Worm (Caenorhabditis elegans) whole organism, young adult: ENCODE measurements around the gene C25A11.2.

Source experiments
- B0035.1 ChIP-seq: sonication (generic microtip); optimal IDR thresholded peaks from 2 replicates; lab custom pipeline; 2016; ENCODE audit warnings: missing genetic modification characterization, mild to moderate bottlenecking, missing compliant biosample characterization, missing genotype, missing genetic modification reagents
- C17E4.6 ChIP-seq: fragments of 200-800 bp; sonication (Bioruptor generic); IDR thresholded peaks from 2 replicates; pipeline ENCODE4 v1.3.6; 2022; ENCODE audit warnings: missing genetic modification reagents, missing genetic modification characterization, missing compliant biosample characterization
- F10E7.11 ChIP-seq: sonication (generic microtip); optimal IDR thresholded peaks from 2 replicates; lab custom pipeline; 2017; ENCODE audit warnings: mild to moderate bottlenecking, missing genetic modification characterization, moderate library complexity, missing compliant biosample characterization
- F37B4.10 ChIP-seq: fragments of 200-800 bp; sonication (Bioruptor generic); IDR thresholded peaks from 2 replicates; pipeline ENCODE4 v1.3.6; 2022; ENCODE audit warnings: missing genetic modification characterization, missing compliant biosample characterization
- F57A8.1 ChIP-seq: fragments of 200-800 bp; sonication (Bioruptor generic); optimal IDR thresholded peaks from 2 replicates; lab custom pipeline; 2018; ENCODE audit warnings: mild to moderate bottlenecking, missing genetic modification characterization, moderate library complexity, missing compliant biosample characterization
- K11D2.4 ChIP-seq: fragments of 200-800 bp; sonication (Bioruptor generic); IDR thresholded peaks from 2 replicates; pipeline ENCODE4 v1.3.6; 2022; ENCODE audit warnings: missing genetic modification reagents, missing genetic modification characterization, missing compliant biosample characterization
- T26A5.8 ChIP-seq: sonication (generic microtip); optimal IDR thresholded peaks from 2 replicates; lab custom pipeline; 2016; ENCODE audit warnings: missing genetic modification characterization, missing compliant biosample characterization
- ZK185.1 ChIP-seq: sonication (generic microtip); optimal IDR thresholded peaks from 2 replicates; lab custom pipeline; 2016; ENCODE audit warnings: mild to moderate bottlenecking, missing genetic modification characterization, missing compliant biosample characterization; ENCODE audit not compliant: poor library complexity, severe bottlenecking
- aptf-2 ChIP-seq: fragments of 200-800 bp; sonication (Bioruptor generic); conservative IDR thresholded peaks from 2 replicates; pipeline ENCODE4 v1.3.6; 2022; ENCODE audit warnings: missing genetic modification reagents, missing genetic modification characterization, missing compliant biosample characterization
- attf-6 ChIP-seq: fragments of 200-800 bp; sonication (Bioruptor generic); IDR thresholded peaks from 2 replicates; pipeline ENCODE4 v1.3.6; 2022; ENCODE audit warnings: missing genetic modification reagents, missing genetic modification characterization, missing compliant biosample characterization
- ceh-40 ChIP-seq: fragments of 200-800 bp; sonication (Bioruptor generic); IDR thresholded peaks from 2 replicates; pipeline ENCODE4 v1.3.6; 2022; ENCODE audit warnings: missing genetic modification characterization, missing compliant biosample characterization
- die-1 ChIP-seq: sonication (generic microtip); optimal IDR thresholded peaks from 2 replicates; lab custom pipeline; 2016; ENCODE audit warnings: missing genotype, mild to moderate bottlenecking, missing genetic modification characterization, missing compliant biosample characterization
- dox-1 ChIP-seq: fragments of 200-800 bp; sonication (Bioruptor generic); IDR thresholded peaks from 2 replicates; pipeline ENCODE4 v1.3.6; 2022; ENCODE audit warnings: missing genetic modification reagents, missing genetic modification characterization, missing compliant biosample characterization
- efl-1 ChIP-seq: fragments of 150-350 bp; optimal IDR thresholded peaks from 2 replicates; lab custom pipeline; 2014; ENCODE audit warnings: missing biosample characterization, missing genetic modification reagents, missing genetic modification characterization
- hmg-1.2 ChIP-seq: fragments of 200-800 bp; sonication (Bioruptor generic); IDR thresholded peaks from 2 replicates; pipeline ENCODE4 v1.3.6; 2022; ENCODE audit warnings: missing genetic modification reagents, missing genetic modification characterization, missing compliant biosample characterization
- hmg-20 ChIP-seq: fragments of 200-800 bp; sonication (Bioruptor generic); IDR thresholded peaks from 2 replicates; pipeline ENCODE4 v1.3.6; 2022; ENCODE audit warnings: missing genetic modification reagents, missing genetic modification characterization, missing compliant biosample characterization
- hrde-1 ChIP-seq: sonication (generic microtip); optimal IDR thresholded peaks from 2 replicates; lab custom pipeline; 2016; ENCODE audit warnings: missing genetic modification characterization, mild to moderate bottlenecking, missing compliant biosample characterization, moderate library complexity, missing genotype, missing genetic modification reagents, borderline replicate concordance
- hsf-1 ChIP-seq: fragments of 200-800 bp; sonication (Bioruptor generic); IDR thresholded peaks from 2 replicates; pipeline ENCODE4 v1.3.6; 2022; ENCODE audit warnings: missing genetic modification reagents, missing genetic modification characterization, missing compliant biosample characterization
- let-607 ChIP-seq, 2 experiments: fragments of 200-800 bp in 1 of 2; sonication (Bioruptor generic) in 1 of 2; sonication (generic microtip) in 1 of 2; optimal IDR thresholded peaks; 2 replicates each; lab custom pipeline; 2016 to 2018; ENCODE audit warnings: mild to moderate bottlenecking in 2 of 2, missing compliant biosample characterization in 2 of 2, missing genetic modification characterization in 2 of 2, moderate library complexity in 2 of 2, missing genotype in 1 of 2
- lin-26 ChIP-seq: fragments of 200-800 bp; sonication (Bioruptor generic); IDR thresholded peaks from 2 replicates; pipeline ENCODE4 v1.3.6; 2022; ENCODE audit warnings: missing genetic modification reagents, missing genetic modification characterization, missing compliant biosample characterization
- lin-35 ChIP-seq, 3 experiments: fragments of 150-350 bp in 2 of 3; sonication (generic microtip) in 1 of 3; optimal IDR thresholded peaks; 2 replicates each; lab custom pipeline; 2014 to 2018; ENCODE audit warnings: missing biosample characterization in 3 of 3, missing genetic modification characterization in 3 of 3, missing genetic modification reagents in 3 of 3
- lsl-1 ChIP-seq: fragments of 200-800 bp; sonication (Bioruptor generic); optimal IDR thresholded peaks from 2 replicates; lab custom pipeline; 2018; ENCODE audit warnings: mild to moderate bottlenecking, missing genetic modification characterization, moderate library complexity, missing compliant biosample characterization
- madf-3 ChIP-seq: fragments of 200-800 bp; sonication (Bioruptor generic); IDR thresholded peaks from 2 replicates; pipeline ENCODE4 v1.3.6; 2022; ENCODE audit warnings: missing genetic modification reagents, missing genetic modification characterization, missing compliant biosample characterization
- nhr-179 ChIP-seq: sonication (generic microtip); optimal IDR thresholded peaks from 2 replicates; lab custom pipeline; 2016; ENCODE audit warnings: mild to moderate bottlenecking, missing genetic modification characterization, missing compliant biosample characterization
- nhr-80 ChIP-seq: sonication (generic microtip); optimal IDR thresholded peaks from 2 replicates; lab custom pipeline; 2016; ENCODE audit warnings: missing genetic modification characterization, missing compliant biosample characterization
- rcor-1 ChIP-seq: fragments of 200-800 bp; sonication (Bioruptor generic); IDR thresholded peaks from 2 replicates; pipeline ENCODE4 v1.3.6; 2022; ENCODE audit warnings: missing genetic modification reagents, missing genetic modification characterization, missing compliant biosample characterization
- repo-1 ChIP-seq: sonication (generic microtip); optimal IDR thresholded peaks from 2 replicates; lab custom pipeline; 2017; ENCODE audit warnings: mild to moderate bottlenecking, missing genetic modification characterization, missing compliant biosample characterization
- snpc-1.3 ChIP-seq: sonication (generic microtip); optimal IDR thresholded peaks from 2 replicates; lab custom pipeline; 2017; ENCODE audit warnings: missing genetic modification characterization, mild to moderate bottlenecking, missing compliant biosample characterization, antibody characterized with exemption, moderate library complexity, missing genotype, missing genetic modification reagents; ENCODE audit not compliant: insufficient read depth
- tbp1 ChIP-seq: fragments of 200-800 bp; sonication (Bioruptor generic); optimal IDR thresholded peaks from 2 replicates; lab custom pipeline; 2018; ENCODE audit warnings: mild to moderate bottlenecking, missing genetic modification characterization, missing compliant biosample characterization
- tlf-1 ChIP-seq: fragments of 200-800 bp; sonication (Bioruptor generic); optimal IDR thresholded peaks from 2 replicates; lab custom pipeline; 2018; ENCODE audit warnings: mild to moderate bottlenecking, missing genetic modification characterization, missing compliant biosample characterization
- zfh-2 ChIP-seq: fragments of 200-800 bp; sonication (Bioruptor generic); conservative IDR thresholded peaks from 2 replicates; pipeline ENCODE4 v1.3.6; 2022; ENCODE audit warnings: missing genetic modification reagents, missing genetic modification characterization, missing compliant biosample characterization
- zim-3 ChIP-seq: sonication (generic microtip); optimal IDR thresholded peaks from 2 replicates; lab custom pipeline; 2017; ENCODE audit warnings: mild to moderate bottlenecking, missing genetic modification characterization, moderate library complexity, missing compliant biosample characterization

C25A11.2 gene

ce11 chrX:9096861-9097260 is 17.0 kb upstream of the C25A11.2 start:
- TF ChIP-seq let-607 (tag; optimal IDR thresholded peaks at IDR 0.05; lab: Kevin White, UChicago) (no peak), nhr-80 (tag; lab: Kevin White, UChicago) (peak; percentile 89), hmg-1.2 (GFP tag; lab: Robert Waterston, UW) (no peak), ZK185.1 (tag; lab: Kevin White, UChicago) (no peak), C17E4.6 (GFP tag; lab: Robert Waterston, UW) (no peak), dox-1 (GFP tag; lab: Robert Waterston, UW) (peak; percentile 48), ceh-40 (GFP tag; lab: Robert Waterston, UW) (no peak), F10E7.11 (tag; lab: Kevin White, UChicago) (no peak), hsf-1 (no peak)

ce11 chrX:9102150-9102549 is 11.7 kb upstream of the C25A11.2 start:
- peak; percentile 50 for TF ChIP-seq dox-1 (GFP tag; lab: Robert Waterston, UW)
- peak; percentile 34 for TF ChIP-seq zim-3 (tag; lab: Kevin White, UChicago)
- TF ChIP-seq F57A8.1 (GFP tag; lab: Kevin White, UChicago): no peak
- no peak for TF ChIP-seq efl-1 (GFP tag; lab: Kevin White, UChicago)
- peak; percentile 49; the same call in 1 of the 2 replicates for TF ChIP-seq lin-26
- 0 out of 2 replicates have a peak, but pooled peaks have one; percentile 25 for TF ChIP-seq aptf-2 (GFP tag; lab: Robert Waterston, UW)
- peak; percentile 85 for TF ChIP-seq zfh-2 (GFP tag; lab: Robert Waterston, UW)
- TF ChIP-seq hmg-1.2 (GFP tag; lab: Robert Waterston, UW): peak; percentile 9; the same call in 1 of the 2 replicates

ce11 chrX:9103048-9103447 is 10.8 kb upstream of the C25A11.2 start:
- no peak for TF ChIP-seq repo-1 (tag; lab: Kevin White, UChicago)
- TF ChIP-seq F57A8.1 (GFP tag; lab: Kevin White, UChicago): no peak
- TF ChIP-seq F10E7.11 (tag; lab: Kevin White, UChicago): no peak
- no peak for TF ChIP-seq rcor-1
- no peak for TF ChIP-seq K11D2.4 (GFP tag; lab: Robert Waterston, UW)
- no peak for TF ChIP-seq snpc-1.3
- no peak for TF ChIP-seq hmg-20 (GFP tag; lab: Robert Waterston, UW)
- TF ChIP-seq B0035.1 (tag; lab: Kevin White, UChicago): no peak
- TF ChIP-seq madf-3 (GFP tag; lab: Robert Waterston, UW): no peak
- TF ChIP-seq lin-35 (GFP tag; optimal IDR thresholded peaks at IDR 0.05; lab: Kevin White, UChicago): no peak
- TF ChIP-seq hsf-1: no peak
- no peak for TF ChIP-seq lsl-1 (GFP tag; lab: Kevin White, UChicago)
- TF ChIP-seq hrde-1 (tag; lab: Kevin White, UChicago): no peak
- no peak for TF ChIP-seq die-1 (tag; lab: Kevin White, UChicago)
- no peak for TF ChIP-seq attf-6 (GFP tag; lab: Robert Waterston, UW)
- TF ChIP-seq, all 124 proteins: peak for 0

ce11 chrX:9103584-9103983 is 10.3 kb upstream of the C25A11.2 start:
- TF ChIP-seq nhr-179: no peak
- no peak for TF ChIP-seq tlf-1
- 0 out of 2 replicates have a peak, but pooled peaks have one; percentile 17 for TF ChIP-seq zfh-2 (GFP tag; lab: Robert Waterston, UW)
- TF ChIP-seq tbp1: no peak
- TF ChIP-seq T26A5.8 (tag; lab: Kevin White, UChicago): no peak
- no peak for TF ChIP-seq F37B4.10
- TF ChIP-seq F10E7.11 (tag; lab: Kevin White, UChicago): no peak
- TF ChIP-seq hsf-1: no peak
